Worm (Caenorhabditis elegans) whole organism, L1 larva: Measurements from ENCODE around the gene vps-24.

Experiments used
- egl-27 ChIP-seq, 2 experiments: fragments of 150-350 bp in 1 of 2; sonication (generic microtip); optimal IDR thresholded peaks; 3 replicates each; lab custom pipeline; 2017 to 2018; ENCODE audit warnings: missing biosample characterization in 2 of 2, missing genetic modification characterization in 2 of 2, missing genetic modification reagents in 2 of 2
- elt-2 ChIP-seq: sonication (generic microtip); optimal IDR thresholded peaks from 2 replicates; lab custom pipeline; 2016; ENCODE audit warnings: missing genetic modification characterization, mild to moderate bottlenecking, inconsistent platforms, missing compliant biosample characterization, missing genetic modification reagents
- sptf-1 ChIP-seq: fragments of 150-350 bp; optimal IDR thresholded peaks from 2 replicates; lab custom pipeline; 2014; ENCODE audit warnings: missing biosample characterization, missing genetic modification characterization
- zag-1 ChIP-seq: fragments of 150-350 bp; optimal IDR thresholded peaks from 2 replicates; lab custom pipeline; 2014; ENCODE audit warnings: missing biosample characterization, missing genetic modification characterization

DNA sequence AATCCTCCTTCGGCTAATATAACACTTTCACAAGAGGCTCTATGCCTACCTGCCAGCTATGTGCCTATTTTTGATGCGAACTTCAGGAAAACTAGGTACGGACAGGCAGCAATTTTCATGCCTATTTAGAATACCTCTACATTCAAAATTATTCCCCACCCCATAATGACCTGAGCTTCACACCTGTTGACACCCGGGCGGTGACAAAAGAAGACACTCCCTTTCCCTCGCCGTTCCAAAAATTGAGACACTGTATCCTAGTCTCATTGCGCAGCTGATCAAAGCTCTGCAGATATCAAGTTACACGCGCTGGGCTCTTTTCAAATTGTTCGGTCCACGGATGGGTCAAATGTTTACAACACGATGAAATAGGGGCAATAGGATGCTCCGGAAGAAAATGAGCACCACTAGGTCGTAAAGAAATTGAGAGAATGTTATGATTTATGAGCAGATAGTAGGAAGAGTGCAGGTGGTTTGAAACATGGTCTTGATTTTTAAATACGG, 19.3 kb upstream of the vps-24 start:
- no peak for TF ChIP-seq zag-1
- no peak for TF ChIP-seq sptf-1 (tag; lab: Kevin White, UChicago)
- no peak for TF ChIP-seq elt-2 (tag; lab: Kevin White, UChicago)
- TF ChIP-seq egl-27 (tag; optimal IDR thresholded peaks at IDR 0.05; lab: Kevin White, UChicago) = no peak
